Worm (Caenorhabditis elegans) whole organism, L3 larva: ENCODE data around the gene F47C12.8.
A peak's percentile ranks its signal among the peaks of the same experiment; 100 is the strongest.

ENCODE experiments used
- R02D3.7 ChIP-seq: fragments of 150-350 bp; optimal IDR thresholded peaks from 2 replicates; lab custom pipeline; 2014; ENCODE audit warnings: missing biosample characterization, missing genetic modification characterization
- ZK546.5 ChIP-seq: sonication (generic microtip); optimal IDR thresholded peaks from 2 replicates; lab custom pipeline; 2017; ENCODE audit warnings: missing biosample characterization, missing genetic modification characterization
- ama-1 ChIP-seq: fragments of 150-350 bp; optimal IDR thresholded peaks from 2 replicates; lab custom pipeline; 2018
- ceh-16 ChIP-seq: sonication (generic microtip); optimal IDR thresholded peaks from 2 replicates; lab custom pipeline; 2017; ENCODE audit warnings: missing biosample characterization, missing genetic modification characterization
- ceh-82 ChIP-seq: fragments of 150-350 bp; optimal IDR thresholded peaks from 2 replicates; lab custom pipeline; 2014; ENCODE audit warnings: missing biosample characterization, missing genetic modification characterization
- ceh-9 ChIP-seq: sonication (generic microtip); optimal IDR thresholded peaks from 2 replicates; lab custom pipeline; 2018; ENCODE audit warnings: missing biosample characterization, missing genetic modification characterization
- daf-12 ChIP-seq: fragments of 150-350 bp; optimal IDR thresholded peaks from 2 replicates; lab custom pipeline; 2014; ENCODE audit warnings: missing biosample characterization, missing genetic modification reagents, missing genetic modification characterization
- egl-27 ChIP-seq: sonication (generic microtip); optimal IDR thresholded peaks from 4 replicates; lab custom pipeline; 2017; ENCODE audit warnings: missing biosample characterization, missing genetic modification reagents, missing genetic modification characterization
- elt-1 ChIP-seq: fragments of 150-350 bp; optimal IDR thresholded peaks from 2 replicates; lab custom pipeline; 2014; ENCODE audit warnings: missing biosample characterization, missing genetic modification characterization
- elt-2 ChIP-seq: sonication (generic microtip); optimal IDR thresholded peaks from 2 replicates; lab custom pipeline; 2016; ENCODE audit warnings: missing genetic modification reagents, mild to moderate bottlenecking, missing genetic modification characterization, missing compliant biosample characterization
- eor-1 ChIP-seq, 2 experiments: fragments of 150-350 bp; optimal IDR thresholded peaks; 2 replicates each; lab custom pipeline; 2014 to 2018; ENCODE audit warnings: missing biosample characterization in 2 of 2, missing genetic modification characterization in 2 of 2
- fkh-2 ChIP-seq: fragments of 150-350 bp; optimal IDR thresholded peaks from 2 replicates; lab custom pipeline; 2014; ENCODE audit warnings: missing biosample characterization, missing genetic modification reagents, missing genetic modification characterization
- fos-1 ChIP-seq: fragments of 150-350 bp; optimal IDR thresholded peaks from 2 replicates; lab custom pipeline; 2014; ENCODE audit warnings: missing biosample characterization, missing genetic modification characterization
- hmg-11 ChIP-seq: sonication (generic microtip); optimal IDR thresholded peaks from 2 replicates; lab custom pipeline; 2016; ENCODE audit warnings: missing genetic modification characterization, missing compliant biosample characterization
- jun-1 ChIP-seq: fragments of 150-350 bp; optimal IDR thresholded peaks from 2 replicates; lab custom pipeline; 2014; ENCODE audit warnings: missing biosample characterization, missing genetic modification reagents, missing genetic modification characterization
- lin-39 ChIP-seq: fragments of 150-350 bp; optimal IDR thresholded peaks from 2 replicates; lab custom pipeline; 2018; ENCODE audit warnings: missing biosample characterization, missing genetic modification reagents, missing genetic modification characterization
- lsy-12 ChIP-seq: sonication (generic microtip); optimal IDR thresholded peaks from 2 replicates; lab custom pipeline; 2016; ENCODE audit warnings: mild to moderate bottlenecking, missing genetic modification characterization, missing compliant biosample characterization
- mml-1 ChIP-seq: fragments of 150-350 bp; sonication (generic microtip); optimal IDR thresholded peaks from 3 replicates; lab custom pipeline; 2014; ENCODE audit warnings: missing biosample characterization, missing genetic modification characterization
- nfya-1 ChIP-seq: sonication (generic microtip); optimal IDR thresholded peaks from 2 replicates; lab custom pipeline; 2017; ENCODE audit warnings: missing genetic modification characterization, mild to moderate bottlenecking, missing compliant biosample characterization, antibody characterized with exemption, moderate library complexity; ENCODE audit not compliant: insufficient read depth
- nhr-11 ChIP-seq: fragments of 150-350 bp; optimal IDR thresholded peaks from 2 replicates; lab custom pipeline; 2014; ENCODE audit warnings: missing biosample characterization, missing genetic modification characterization
- nhr-12 ChIP-seq: fragments of 150-350 bp; optimal IDR thresholded peaks from 2 replicates; lab custom pipeline; 2014; ENCODE audit warnings: missing biosample characterization, missing genetic modification characterization
- nhr-25 ChIP-seq: sonication (generic microtip); optimal IDR thresholded peaks from 2 replicates; lab custom pipeline; 2017; ENCODE audit warnings: missing biosample characterization, missing genetic modification characterization
- nhr-28 ChIP-seq: fragments of 150-350 bp; optimal IDR thresholded peaks from 2 replicates; lab custom pipeline; 2014; ENCODE audit warnings: missing biosample characterization, missing genetic modification characterization
- nhr-67 ChIP-seq: fragments of 150-350 bp; optimal IDR thresholded peaks from 2 replicates; lab custom pipeline; 2014; ENCODE audit warnings: missing biosample characterization, missing genetic modification characterization
- nhr-76 ChIP-seq: fragments of 150-350 bp; sonication (generic microtip); optimal IDR thresholded peaks from 5 replicates; lab custom pipeline; 2014; ENCODE audit warnings: missing biosample characterization, missing genetic modification characterization
- nhr-77 ChIP-seq: fragments of 150-350 bp; optimal IDR thresholded peaks from 2 replicates; lab custom pipeline; 2014; ENCODE audit warnings: missing biosample characterization, missing genetic modification characterization
- pha-4 ChIP-seq: fragments of 150-350 bp; optimal IDR thresholded peaks from 2 replicates; lab custom pipeline; 2014; ENCODE audit warnings: missing biosample characterization, missing genetic modification reagents, missing genetic modification characterization
- pqm-1 ChIP-seq: fragments of 150-350 bp; optimal IDR thresholded peaks from 2 replicates; lab custom pipeline; 2017; ENCODE audit warnings: missing biosample characterization, missing genetic modification characterization, inconsistent platforms
- sea-2 ChIP-seq: fragments of 150-350 bp; sonication (generic microtip); optimal IDR thresholded peaks from 4 replicates; lab custom pipeline; 2014; ENCODE audit warnings: missing biosample characterization, missing genetic modification reagents, missing genetic modification characterization
- skn-1 ChIP-seq: fragments of 150-350 bp; optimal IDR thresholded peaks from 2 replicates; lab custom pipeline; 2014; ENCODE audit warnings: missing biosample characterization, missing genetic modification characterization
- snpc-4 ChIP-seq: fragments of 150-350 bp; optimal IDR thresholded peaks from 2 replicates; lab custom pipeline; 2014; ENCODE audit warnings: missing biosample characterization, missing genetic modification characterization
- unc-39 ChIP-seq: sonication (generic microtip); optimal IDR thresholded peaks from 4 replicates; lab custom pipeline; 2017; ENCODE audit warnings: missing biosample characterization, missing genetic modification characterization
- zag-1 ChIP-seq: fragments of 150-350 bp; optimal IDR thresholded peaks from 2 replicates; lab custom pipeline; 2014; ENCODE audit warnings: missing biosample characterization, missing genetic modification characterization
- ztf-11 ChIP-seq: fragments of 150-350 bp; optimal IDR thresholded peaks from 2 replicates; lab custom pipeline; 2014; ENCODE audit warnings: missing biosample characterization, missing genetic modification characterization
- ztf-4 ChIP-seq: fragments of 150-350 bp; optimal IDR thresholded peaks from 2 replicates; lab custom pipeline; 2014; ENCODE audit warnings: missing biosample characterization, missing genetic modification characterization

Gene F47C12.8

DNA sequence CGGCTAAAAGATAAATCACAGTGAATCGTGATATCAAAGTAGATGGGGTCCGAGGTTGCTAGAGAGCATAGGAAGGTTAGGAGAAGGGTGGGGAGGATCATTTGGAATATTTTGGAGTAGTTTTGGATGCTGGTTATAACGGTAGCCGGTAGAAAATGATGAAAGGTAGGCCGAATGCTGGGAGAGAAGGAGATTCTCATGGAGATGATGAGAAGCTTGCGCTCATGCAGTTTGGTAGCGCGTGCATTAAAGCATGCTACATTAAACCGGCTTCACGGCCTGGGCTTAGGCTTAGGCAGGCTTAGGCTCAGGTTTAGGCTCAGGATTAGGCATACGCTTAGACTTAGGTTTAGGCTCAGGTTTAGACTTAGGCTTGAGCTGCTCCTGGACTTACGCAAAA lies 4.1 kb downstream of the F47C12.8 start, which contains the start of gene F47C12.13:
Gene F47C12.13, minus strand, starts transcription at position 101 of the 400 bp plus-strand sequence.
- TF ChIP-seq mml-1 (tag; lab: Kevin White, UChicago) (no peak), eor-1 (tag; optimal IDR thresholded peaks at IDR 0.05; lab: Kevin White, UChicago) (no peak)

DNA sequence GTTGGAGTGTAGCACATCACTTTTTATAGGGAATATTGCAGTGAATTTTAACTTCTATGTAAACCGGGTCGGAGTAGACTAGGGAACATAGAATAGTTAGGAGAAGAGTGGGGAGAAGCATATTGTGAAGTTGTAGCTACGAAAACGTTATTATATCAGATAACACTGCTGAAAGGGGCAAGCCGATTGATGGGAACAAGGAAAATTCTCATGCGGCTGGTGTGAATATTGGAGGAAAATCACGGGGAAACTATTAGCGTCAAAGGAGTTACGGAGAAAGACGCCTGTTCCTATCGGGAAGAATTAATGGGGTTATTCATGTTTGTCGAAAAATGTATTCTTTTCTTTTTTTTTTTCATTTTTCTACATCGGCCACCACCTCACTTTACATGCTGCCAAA lies 5.1 kb downstream of the F47C12.8 start, which contains the start of gene F47C12.6:
Gene F47C12.6, minus strand, starts transcription at position 101 of the 400 bp plus-strand sequence.
- TF ChIP-seq pha-4 (tag; lab: Kevin White, UChicago), result no peak
- no peak for TF ChIP-seq egl-27 (tag; lab: Kevin White, UChicago)
- TF ChIP-seq fkh-2 (tag; lab: Kevin White, UChicago), result no peak
- no peak for TF ChIP-seq ceh-82 (tag; lab: Kevin White, UChicago)
- no peak for TF ChIP-seq ceh-16 (tag; lab: Kevin White, UChicago)
- no peak for TF ChIP-seq skn-1 (tag; lab: Kevin White, UChicago)
- TF ChIP-seq pqm-1, result no peak
- TF ChIP-seq ama-1 (lab: Kevin White, UChicago), result no peak
- TF ChIP-seq snpc-4 (tag; lab: Kevin White, UChicago), result no peak

DNA sequence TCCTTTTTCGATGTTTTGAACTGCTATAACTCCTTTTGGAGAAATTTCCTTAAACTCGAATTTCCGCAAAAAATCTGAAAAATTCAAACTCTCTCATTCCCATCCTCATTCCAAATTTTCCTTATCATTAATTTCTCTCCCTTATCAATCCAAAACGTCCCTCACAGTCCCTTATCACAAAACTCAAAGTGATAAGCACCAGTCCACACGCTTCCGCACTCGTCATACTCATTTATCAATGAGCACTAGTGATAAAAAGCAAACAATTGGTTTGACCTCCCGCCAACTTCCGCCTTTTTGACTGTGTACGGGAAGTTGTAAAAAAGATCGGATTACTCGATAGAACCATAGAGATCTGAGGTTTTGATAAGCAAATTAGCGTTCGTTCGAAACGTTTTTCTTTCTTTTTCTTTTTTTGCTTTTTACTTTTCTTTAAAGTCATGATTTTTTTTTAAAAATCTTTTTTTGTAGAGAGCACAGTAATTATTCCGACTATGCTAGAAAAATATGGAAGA lies 9.7 kb downstream of the F47C12.8 start, which contains the start of gene clec-78:
Gene clec-78, plus strand, starts transcription at position 465 of the 515 bp plus-strand sequence.
- TF ChIP-seq zag-1 (tag; lab: Kevin White, UChicago) (no peak), nhr-25 (tag; lab: Kevin White, UChicago) (no peak), fos-1 (peak; percentile 60), ZK546.5 (no peak), skn-1 (tag; lab: Kevin White, UChicago) (no peak), nhr-67 (tag; lab: Kevin White, UChicago) (no peak), nfya-1 (no peak), ama-1 (lab: Kevin White, UChicago) (no peak), pha-4 (tag; lab: Kevin White, UChicago) (peak; percentile 55), ceh-16 (tag; lab: Kevin White, UChicago) (no peak), pqm-1 (peak; percentile 98), hmg-11 (tag; lab: Kevin White, UChicago) (no peak), elt-2 (tag; lab: Kevin White, UChicago) (peak; percentile 100), jun-1 (peak; percentile 99), egl-27 (tag; lab: Kevin White, UChicago) (no peak), sea-2 (GFP tag; lab: Kevin White, UChicago) (no peak), R02D3.7 (tag; lab: Kevin White, UChicago) (no peak), nhr-76 (no peak), elt-1 (no peak)
- TF ChIP-seq, all 47 proteins: peak for 5

DNA sequence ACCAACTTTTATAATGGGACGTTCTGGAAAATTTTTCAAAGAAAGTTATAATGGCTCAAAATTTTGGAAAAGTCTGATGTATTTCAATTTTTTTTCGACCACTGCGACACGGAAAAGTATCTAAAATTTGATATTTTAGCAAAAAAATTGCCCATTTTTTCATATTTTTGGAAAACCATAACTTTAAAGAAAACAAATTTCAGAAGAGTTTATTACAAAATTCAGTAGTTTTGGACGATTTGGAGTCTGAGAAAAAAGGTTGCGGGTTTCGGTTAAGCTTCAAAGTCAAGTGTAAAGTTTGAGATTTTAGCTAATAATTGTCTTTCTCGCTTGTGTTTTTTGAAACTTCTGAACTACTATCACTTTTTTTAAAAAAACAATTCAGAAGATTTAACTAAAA lies 10.3 kb downstream of the F47C12.8 start:
- TF ChIP-seq nhr-11 (tag; lab: Kevin White, UChicago) (no peak), nhr-12 (tag; lab: Kevin White, UChicago) (no peak), nhr-76 (no peak), ztf-4 (tag; lab: Kevin White, UChicago) (no peak), nhr-77 (tag; lab: Kevin White, UChicago) (no peak), nhr-28 (tag; lab: Kevin White, UChicago) (no peak), elt-2 (tag; lab: Kevin White, UChicago) (no peak), daf-12 (tag; lab: Kevin White, UChicago) (no peak), snpc-4 (tag; lab: Kevin White, UChicago) (no peak), ztf-11 (tag; lab: Kevin White, UChicago) (no peak), nhr-25 (tag; lab: Kevin White, UChicago) (no peak), nhr-67 (tag; lab: Kevin White, UChicago) (no peak)

DNA sequence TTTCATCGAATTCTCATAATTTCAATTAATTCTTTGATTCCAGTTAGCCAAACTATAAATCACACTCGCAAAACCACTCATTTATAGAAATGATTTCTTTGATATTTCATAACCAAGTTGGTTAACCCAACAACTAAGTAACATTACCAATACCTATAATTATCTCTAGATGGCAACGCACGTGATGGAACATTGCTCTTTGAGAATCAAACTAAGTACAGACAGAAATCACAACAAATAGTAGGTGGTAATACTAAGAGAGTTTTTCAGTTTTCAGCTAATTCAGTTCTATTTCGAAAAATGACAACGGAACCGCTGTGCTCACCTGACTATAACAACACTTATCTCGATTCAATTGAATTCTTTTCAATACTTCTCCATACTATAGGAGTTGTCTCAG lies 16.8 kb downstream of the F47C12.8 start, which contains the start of gene srh-223:
Gene srh-223, plus strand, starts transcription at position 301 of the 400 bp plus-strand sequence.
- TF ChIP-seq hmg-11 (tag; lab: Kevin White, UChicago) (no peak), unc-39 (tag; lab: Kevin White, UChicago) (no peak), ceh-9 (tag; lab: Kevin White, UChicago) (no peak), zag-1 (tag; lab: Kevin White, UChicago) (no peak), nhr-77 (tag; lab: Kevin White, UChicago) (no peak), ztf-11 (tag; lab: Kevin White, UChicago) (no peak), jun-1 (no peak), fos-1 (no peak), nhr-11 (tag; lab: Kevin White, UChicago) (no peak), lin-39 (tag; lab: Kevin White, UChicago) (no peak), ama-1 (lab: Kevin White, UChicago) (no peak), nhr-28 (tag; lab: Kevin White, UChicago) (no peak), lsy-12 (tag; lab: Kevin White, UChicago) (no peak), nhr-12 (tag; lab: Kevin White, UChicago) (no peak), R02D3.7 (tag; lab: Kevin White, UChicago) (no peak), daf-12 (tag; lab: Kevin White, UChicago) (no peak)
